Worm (Caenorhabditis elegans): ENCODE measurements around the gene srw-73.

- TF ChIP-seq ztf-4 (tag; optimal IDR thresholded peaks at IDR 0.05) = no peak
- no peak for TF ChIP-seq mml-1 (tag; optimal IDR thresholded peaks at IDR 0.05)
- no peak for TF ChIP-seq nhr-28 (tag; optimal IDR thresholded peaks at IDR 0.05)
- no peak for TF ChIP-seq elt-1 (tag; optimal IDR thresholded peaks at IDR 0.05)
- TF ChIP-seq mdl-1 (tag; optimal IDR thresholded peaks at IDR 0.05) = no peak
Measured at ce11 chrV:16596102-16596501, 7.8 kb upstream of the srw-73 start.

Data from whole organism, L3 larva.